Worm (Caenorhabditis elegans): Measurements from ENCODE around the gene csp-1.

ce11 chrII:13636596-13636995 is 35.6 kb downstream of the csp-1 start:
- TF ChIP-seq W03F9.2 (tag; optimal IDR thresholded peaks at IDR 0.05): no peak
- no peak for TF ChIP-seq him-1 (tag; optimal IDR thresholded peaks at IDR 0.05)

All from whole organism, L4/young adult.